Worm (Caenorhabditis elegans): Measurements from ENCODE around the gene nra-1.

DNA sequence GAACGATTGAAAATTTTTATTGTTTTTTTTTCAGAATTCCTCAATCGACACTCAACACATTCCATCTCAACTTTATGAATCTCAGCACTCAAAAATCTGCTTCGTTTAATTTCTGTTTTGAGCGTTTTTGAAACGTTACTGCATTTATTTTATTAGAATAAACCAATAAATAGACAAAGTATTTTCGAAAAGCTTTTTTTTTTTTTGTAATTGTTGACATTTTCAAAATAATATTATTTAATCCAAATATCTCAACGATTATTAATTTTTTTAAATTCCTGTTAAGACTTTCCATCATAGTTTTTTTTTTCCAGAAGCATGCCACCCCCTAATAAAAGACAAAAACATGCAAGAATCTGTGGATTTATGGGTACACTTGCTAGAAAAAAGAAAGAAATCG is 48.3 kb upstream of the nra-1 start, which contains the start of gene C49C3.7:
- TF ChIP-seq hlh-6 (tag; optimal IDR thresholded peaks at IDR 0.05) (no peak), pqm-1 (tag; optimal IDR thresholded peaks at IDR 0.05) (no peak), elt-4 (tag; optimal IDR thresholded peaks at IDR 0.05) (no peak), T23F11.4 (GFP tag; optimal IDR thresholded peaks at IDR 0.05) (no peak), hlh-15 (tag; optimal IDR thresholded peaks at IDR 0.05) (no peak), ceh-2 (tag; optimal IDR thresholded peaks at IDR 0.05) (no peak), dmd-4 (tag; optimal IDR thresholded peaks at IDR 0.05; ENCODE audit: borderline replicate concordance) (no peak)

All from whole organism, late embryonic.